Worm (Caenorhabditis elegans) whole organism, late embryonic: Measurements from ENCODE around the gene unc-32.

Experiments
- C38D4.7 ChIP-seq: fragments of 200-800 bp; sonication (Bioruptor generic); optimal IDR thresholded peaks from 2 replicates; lab custom pipeline; 2018; ENCODE audit warnings: mild to moderate bottlenecking, missing genetic modification characterization, moderate library complexity, missing compliant biosample characterization
- K02D7.2 ChIP-seq: sonication (generic microtip); optimal IDR thresholded peaks from 2 replicates; lab custom pipeline; 2017; ENCODE audit warnings: mild to moderate bottlenecking, missing genetic modification characterization, missing compliant biosample characterization
- K09A11.1 ChIP-seq: sonication (generic microtip); optimal IDR thresholded peaks from 2 replicates; lab custom pipeline; 2017; ENCODE audit warnings: antibody characterized with exemption, mild to moderate bottlenecking, missing genetic modification characterization, missing compliant biosample characterization; ENCODE audit not compliant: insufficient read depth
- T23F11.4 ChIP-seq: fragments of 200-800 bp; sonication (Bioruptor generic); optimal IDR thresholded peaks from 2 replicates; lab custom pipeline; 2018; ENCODE audit warnings: mild to moderate bottlenecking, missing genetic modification characterization, missing compliant biosample characterization
- ahr-1 ChIP-seq: sonication (generic microtip); optimal IDR thresholded peaks from 2 replicates; lab custom pipeline; 2016; ENCODE audit warnings: missing genetic modification characterization, missing compliant biosample characterization
- ceh-14 ChIP-seq: sonication (generic microtip); optimal IDR thresholded peaks from 2 replicates; lab custom pipeline; 2016; ENCODE audit warnings: missing genotype, missing genetic modification characterization, missing compliant biosample characterization
- ceh-18 ChIP-seq: sonication (generic microtip); optimal IDR thresholded peaks from 2 replicates; lab custom pipeline; 2016; ENCODE audit warnings: missing genetic modification characterization, missing compliant biosample characterization
- ceh-2 ChIP-seq: sonication (generic microtip); optimal IDR thresholded peaks from 2 replicates; lab custom pipeline; 2016; ENCODE audit warnings: missing genotype, missing genetic modification characterization, missing compliant biosample characterization
- ceh-22 ChIP-seq: sonication (generic microtip); optimal IDR thresholded peaks from 2 replicates; lab custom pipeline; 2017; ENCODE audit warnings: missing biosample characterization, missing genetic modification characterization
- ceh-24 ChIP-seq: sonication (generic microtip); optimal IDR thresholded peaks from 2 replicates; lab custom pipeline; 2016; ENCODE audit warnings: mild to moderate bottlenecking, missing genetic modification characterization, missing compliant biosample characterization
- ceh-31 ChIP-seq: sonication (generic microtip); optimal IDR thresholded peaks from 2 replicates; lab custom pipeline; 2016; ENCODE audit warnings: missing genetic modification characterization, missing compliant biosample characterization
- ceh-34 ChIP-seq: sonication (generic microtip); optimal IDR thresholded peaks from 2 replicates; lab custom pipeline; 2016; ENCODE audit warnings: mild to moderate bottlenecking, missing genetic modification characterization, missing compliant biosample characterization
- ceh-48 ChIP-seq: sonication (generic microtip); optimal IDR thresholded peaks from 2 replicates; lab custom pipeline; 2016; ENCODE audit warnings: missing genetic modification characterization, inconsistent platforms, missing compliant biosample characterization
- ceh-6 ChIP-seq: fragments of 200-800 bp; sonication (Bioruptor generic); optimal IDR thresholded peaks from 2 replicates; lab custom pipeline; 2018; ENCODE audit warnings: mild to moderate bottlenecking, missing genetic modification characterization, missing compliant biosample characterization
- ceh-9 ChIP-seq: sonication (generic microtip); optimal IDR thresholded peaks from 2 replicates; lab custom pipeline; 2016; ENCODE audit warnings: mild to moderate bottlenecking, missing genetic modification characterization, inconsistent platforms, missing compliant biosample characterization
- che-1 ChIP-seq: sonication (generic microtip); optimal IDR thresholded peaks from 2 replicates; lab custom pipeline; 2016; ENCODE audit warnings: mild to moderate bottlenecking, missing genetic modification characterization, missing compliant biosample characterization
- dmd-4 ChIP-seq: sonication (generic microtip); optimal IDR thresholded peaks from 2 replicates; lab custom pipeline; 2016; ENCODE audit warnings: borderline replicate concordance, missing genetic modification characterization, missing compliant biosample characterization
- elt-4 ChIP-seq: sonication (generic microtip); optimal IDR thresholded peaks from 2 replicates; lab custom pipeline; 2016; ENCODE audit warnings: missing genetic modification characterization, missing compliant biosample characterization
- fax-1 ChIP-seq: sonication (generic microtip); optimal IDR thresholded peaks from 2 replicates; lab custom pipeline; 2016; ENCODE audit warnings: missing genotype, missing genetic modification characterization, missing compliant biosample characterization
- fkh-10 ChIP-seq: fragments of 150-350 bp; optimal IDR thresholded peaks from 2 replicates; lab custom pipeline; 2014; ENCODE audit warnings: missing biosample characterization, missing genetic modification reagents, missing genetic modification characterization
- hlh-13 ChIP-seq: fragments of 200-800 bp; sonication (Bioruptor generic); optimal IDR thresholded peaks from 2 replicates; lab custom pipeline; 2018; ENCODE audit warnings: mild to moderate bottlenecking, missing genetic modification characterization, missing compliant biosample characterization
- hlh-15 ChIP-seq: sonication (generic microtip); optimal IDR thresholded peaks from 2 replicates; lab custom pipeline; 2016; ENCODE audit warnings: missing genetic modification characterization, missing compliant biosample characterization
- hlh-30 ChIP-seq: sonication (generic microtip); optimal IDR thresholded peaks from 2 replicates; lab custom pipeline; 2017; ENCODE audit warnings: antibody characterized with exemption, missing genetic modification characterization, missing compliant biosample characterization; ENCODE audit not compliant: insufficient read depth
- hlh-6 ChIP-seq: sonication (generic microtip); optimal IDR thresholded peaks from 2 replicates; lab custom pipeline; 2016; ENCODE audit warnings: missing genotype, missing genetic modification characterization, missing compliant biosample characterization
- lim-6 ChIP-seq: sonication (generic microtip); optimal IDR thresholded peaks from 2 replicates; lab custom pipeline; 2016; ENCODE audit warnings: missing genetic modification characterization, missing compliant biosample characterization
- lin-11 ChIP-seq: fragments of 200-800 bp; sonication (Bioruptor generic); optimal IDR thresholded peaks from 2 replicates; lab custom pipeline; 2018; ENCODE audit warnings: mild to moderate bottlenecking, missing genetic modification characterization, missing compliant biosample characterization
- nfya-1 ChIP-seq: sonication (generic microtip); optimal IDR thresholded peaks from 2 replicates; lab custom pipeline; 2017; ENCODE audit warnings: missing genetic modification characterization, mild to moderate bottlenecking, missing compliant biosample characterization, antibody characterized with exemption, moderate library complexity
- nhr-11 ChIP-seq: fragments of 150-350 bp; optimal IDR thresholded peaks from 2 replicates; lab custom pipeline; 2014; ENCODE audit warnings: missing biosample characterization, missing genetic modification characterization
- npax-4 ChIP-seq: sonication (generic microtip); optimal IDR thresholded peaks from 2 replicates; lab custom pipeline; 2016; ENCODE audit warnings: missing genetic modification characterization, missing compliant biosample characterization
- odd-2 ChIP-seq: sonication (generic microtip); optimal IDR thresholded peaks from 2 replicates; lab custom pipeline; 2017; ENCODE audit warnings: antibody characterized with exemption, mild to moderate bottlenecking, missing genetic modification characterization, missing compliant biosample characterization
- pat-9 ChIP-seq: fragments of 200-800 bp; sonication (Bioruptor generic); optimal IDR thresholded peaks from 2 replicates; lab custom pipeline; 2018; ENCODE audit warnings: mild to moderate bottlenecking, missing genetic modification characterization, moderate library complexity, missing compliant biosample characterization
- pha-2 ChIP-seq: sonication (generic microtip); optimal IDR thresholded peaks from 2 replicates; lab custom pipeline; 2017; ENCODE audit warnings: mild to moderate bottlenecking, missing genetic modification characterization, missing compliant biosample characterization
- pha-4 ChIP-seq: fragments of 150-350 bp; optimal IDR thresholded peaks from 2 replicates; lab custom pipeline; 2018; ENCODE audit warnings: missing biosample characterization, missing genetic modification reagents, missing genetic modification characterization
- pqm-1 ChIP-seq: sonication (generic microtip); optimal IDR thresholded peaks from 2 replicates; lab custom pipeline; 2016; ENCODE audit warnings: missing genetic modification characterization, missing compliant biosample characterization
- pros-1 ChIP-seq: fragments of 150-350 bp; optimal IDR thresholded peaks from 2 replicates; lab custom pipeline; 2014; ENCODE audit warnings: missing biosample characterization, missing genetic modification reagents, missing genetic modification characterization
- ref-2 ChIP-seq: sonication (generic microtip); optimal IDR thresholded peaks from 2 replicates; lab custom pipeline; 2016; ENCODE audit warnings: missing genetic modification characterization, missing compliant biosample characterization
- rnt-1 ChIP-seq: sonication (generic microtip); optimal IDR thresholded peaks from 2 replicates; lab custom pipeline; 2016; ENCODE audit warnings: missing genetic modification characterization, missing compliant biosample characterization
- sox-4 ChIP-seq: sonication (generic microtip); optimal IDR thresholded peaks from 2 replicates; lab custom pipeline; 2017; ENCODE audit warnings: mild to moderate bottlenecking, missing genetic modification characterization, inconsistent platforms, missing compliant biosample characterization
- syd-9 ChIP-seq: sonication (generic microtip); optimal IDR thresholded peaks from 2 replicates; lab custom pipeline; 2016; ENCODE audit warnings: mild to moderate bottlenecking, missing genetic modification characterization, moderate library complexity, missing compliant biosample characterization
- tbx-7 ChIP-seq: sonication (generic microtip); optimal IDR thresholded peaks from 2 replicates; lab custom pipeline; 2016; ENCODE audit warnings: missing genotype, missing genetic modification characterization, missing compliant biosample characterization
- unc-42 ChIP-seq: sonication (generic microtip); optimal IDR thresholded peaks from 2 replicates; lab custom pipeline; 2016; ENCODE audit warnings: missing genotype, missing genetic modification characterization, missing compliant biosample characterization
- unc-55 ChIP-seq: sonication (generic microtip); optimal IDR thresholded peaks from 2 replicates; lab custom pipeline; 2017; ENCODE audit warnings: missing biosample characterization, missing genetic modification reagents, missing genetic modification characterization
- unc-86 ChIP-seq: sonication (generic microtip); optimal IDR thresholded peaks from 2 replicates; lab custom pipeline; 2016; ENCODE audit warnings: missing genetic modification characterization, missing compliant biosample characterization

Gene unc-32

DNA sequence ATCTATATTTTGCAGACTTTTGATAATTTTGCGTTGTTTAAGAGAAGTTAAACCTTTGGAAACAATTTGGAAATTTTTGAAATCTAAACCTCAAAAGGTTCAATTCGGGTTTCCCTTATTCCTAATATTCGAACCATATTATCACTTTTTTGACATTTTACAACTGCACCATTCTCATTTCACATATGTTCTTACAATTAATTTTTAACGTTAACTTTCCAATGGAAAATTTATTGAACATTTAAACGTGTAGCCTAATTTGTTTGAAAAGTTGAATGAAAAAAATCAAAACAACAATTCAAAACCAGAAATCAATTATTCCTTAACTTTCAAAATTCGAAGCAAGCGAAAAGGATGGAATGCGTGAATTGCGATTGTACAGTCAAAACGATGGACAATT, 18.5 kb downstream of the unc-32 start, which contains the start of gene ZK637.12:
Gene ZK637.12, plus strand, starts transcription at position 301 of the 400 bp plus-strand sequence.
- TF ChIP-seq ceh-48 (no peak), nhr-11 (tag; lab: Kevin White, UChicago) (no peak), ceh-22 (tag; lab: Kevin White, UChicago) (no peak), ref-2 (tag; lab: Kevin White, UChicago) (no peak), hlh-15 (tag; lab: Kevin White, UChicago) (no peak), hlh-13 (GFP tag; lab: Kevin White, UChicago) (no peak), hlh-30 (tag; lab: Kevin White, UChicago) (no peak), C38D4.7 (GFP tag; lab: Kevin White, UChicago) (no peak), ahr-1 (tag; lab: Kevin White, UChicago) (no peak), ceh-18 (tag; lab: Kevin White, UChicago) (no peak), pros-1 (tag; lab: Kevin White, UChicago) (no peak)

ce11 chrIII:8925539-8925938, 20.1 kb downstream of the unc-32 start:
- TF ChIP-seq sox-4 (no peak), pha-4 (no peak), dmd-4 (tag; lab: Kevin White, UChicago) (no peak), unc-42 (tag; lab: Kevin White, UChicago) (no peak), odd-2 (tag; lab: Kevin White, UChicago) (no peak), hlh-15 (tag; lab: Kevin White, UChicago) (no peak), T23F11.4 (no peak), che-1 (no peak), ceh-14 (tag; lab: Kevin White, UChicago) (no peak), ceh-2 (tag; lab: Kevin White, UChicago) (no peak), ceh-22 (tag; lab: Kevin White, UChicago) (no peak), ceh-9 (tag; lab: Kevin White, UChicago) (no peak), pat-9 (tag; lab: Kevin White, UChicago) (no peak), unc-86 (tag; lab: Kevin White, UChicago) (no peak), fkh-10 (GFP tag; lab: Kevin White, UChicago) (no peak)

DNA sequence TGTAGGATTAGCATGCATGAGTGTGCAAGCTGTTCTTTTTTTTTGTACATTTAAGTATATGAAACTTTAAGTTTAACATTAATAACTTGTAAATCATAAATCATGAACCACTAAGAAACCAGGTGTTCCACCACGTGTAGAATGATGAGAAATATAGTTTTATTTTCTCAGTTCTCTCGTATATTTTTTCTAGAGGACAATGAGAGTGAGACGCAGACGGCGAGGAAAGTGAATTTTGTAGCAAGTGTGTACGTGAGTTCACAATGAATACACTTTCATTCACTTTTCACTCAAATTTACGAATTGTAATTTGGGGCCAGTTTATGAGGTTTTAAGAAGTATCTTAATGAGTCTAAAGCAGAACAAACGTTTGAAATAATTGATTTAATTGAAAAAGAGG, 21.1 kb downstream of the unc-32 start:
- TF ChIP-seq K02D7.2: no peak
- peak; percentile 36 for TF ChIP-seq unc-55 (GFP tag; lab: Kevin White, UChicago)

DNA sequence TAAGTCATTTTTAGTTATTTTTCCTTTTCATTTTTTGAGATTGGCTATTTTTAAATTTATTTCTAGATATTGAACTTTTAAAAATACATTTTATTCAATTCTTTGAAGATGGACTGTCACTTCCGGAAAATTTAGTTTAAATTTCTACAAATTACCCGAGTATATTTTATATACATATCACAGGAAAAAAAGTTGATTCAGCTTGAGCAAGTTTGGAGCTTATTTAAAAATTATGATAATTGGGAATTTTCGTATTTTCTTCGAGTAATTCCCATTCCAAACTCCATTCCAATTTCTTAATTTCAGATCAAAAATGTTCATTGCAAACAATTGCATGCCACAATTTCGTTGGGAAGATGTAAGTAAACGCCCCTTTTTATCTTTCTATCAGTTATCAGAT, 24.3 kb downstream of the unc-32 start, which contains the start of gene arrd-15:
Gene arrd-15, plus strand, starts transcription at position 301 of the 400 bp plus-strand sequence.
- TF ChIP-seq nfya-1 (tag; lab: Kevin White, UChicago) (no peak), ceh-14 (tag; lab: Kevin White, UChicago) (no peak), rnt-1 (no peak), ceh-34 (tag; lab: Kevin White, UChicago) (peak; percentile 26), ceh-22 (tag; lab: Kevin White, UChicago) (no peak)

DNA sequence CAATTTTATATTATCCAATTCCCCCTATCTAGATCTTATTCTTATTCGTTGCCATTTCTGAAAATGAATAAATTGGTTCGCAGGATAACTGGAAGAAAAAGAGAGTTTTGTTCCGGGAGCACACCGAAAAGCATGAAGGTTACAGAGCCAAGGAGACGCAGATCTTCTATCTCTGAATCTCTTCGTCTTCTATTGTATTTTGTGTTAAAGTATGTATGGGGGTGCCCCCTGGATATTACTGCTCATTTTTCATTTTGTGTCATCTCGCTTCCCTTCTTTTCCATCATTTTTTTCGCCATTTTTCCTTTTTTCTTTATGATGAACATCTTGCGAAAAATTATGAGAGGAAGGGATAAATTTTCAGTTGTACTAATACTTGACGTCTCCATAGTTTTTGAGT, 28.3 kb downstream of the unc-32 start:
- TF ChIP-seq tbx-7 (tag; lab: Kevin White, UChicago) (no peak), pros-1 (tag; lab: Kevin White, UChicago) (no peak)

DNA sequence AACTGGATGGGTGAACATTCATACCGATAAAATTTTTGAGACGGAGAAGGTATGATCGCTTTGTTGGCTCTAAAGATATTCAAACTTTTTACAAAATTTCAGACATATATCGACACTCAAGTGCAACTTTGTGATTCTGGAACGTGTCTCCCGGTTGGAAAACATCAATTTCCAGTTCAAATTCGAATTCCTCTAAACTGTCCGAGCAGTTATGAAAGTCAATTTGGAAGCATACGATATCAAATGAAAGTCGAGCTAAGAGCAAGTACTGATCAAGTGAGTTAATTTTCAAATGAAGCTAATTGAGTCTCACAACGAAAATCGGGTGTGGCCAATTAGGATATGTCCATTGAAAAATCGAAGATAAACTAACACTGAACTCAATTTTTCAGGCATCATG, 29.0 kb downstream of the unc-32 start:
- TF ChIP-seq elt-4 (tag; lab: Kevin White, UChicago) (no peak), pha-2 (tag; lab: Kevin White, UChicago) (no peak), npax-4 (tag; lab: Kevin White, UChicago) (no peak), ceh-24 (tag; lab: Kevin White, UChicago) (no peak), K09A11.1 (tag; lab: Kevin White, UChicago) (no peak), lim-6 (tag; lab: Kevin White, UChicago) (no peak), hlh-30 (tag; lab: Kevin White, UChicago) (no peak), tbx-7 (tag; lab: Kevin White, UChicago) (no peak), ceh-6 (GFP tag; lab: Kevin White, UChicago) (no peak), lin-11 (tag; lab: Kevin White, UChicago) (no peak), ceh-31 (tag; lab: Kevin White, UChicago) (no peak), pha-4 (no peak), fax-1 (no peak), unc-86 (tag; lab: Kevin White, UChicago) (no peak), pqm-1 (tag; lab: Kevin White, UChicago) (no peak), syd-9 (no peak), hlh-15 (tag; lab: Kevin White, UChicago) (no peak), hlh-6 (tag; lab: Kevin White, UChicago) (no peak), nfya-1 (tag; lab: Kevin White, UChicago) (no peak), ceh-18 (tag; lab: Kevin White, UChicago) (no peak)
